Worm (Caenorhabditis elegans) whole organism, L2 larva: ENCODE data around the gene B0496.1.

Experiments
- ceh-16 ChIP-seq: fragments of 150-350 bp; optimal IDR thresholded peaks from 2 replicates; lab custom pipeline; 2014; ENCODE audit warnings: missing biosample characterization, missing genetic modification characterization
- snpc-4 ChIP-seq: fragments of 150-350 bp; optimal IDR thresholded peaks from 2 replicates; lab custom pipeline; 2014; ENCODE audit warnings: missing biosample characterization, missing genetic modification characterization
- unc-55 ChIP-seq: fragments of 150-350 bp; sonication (generic microtip); optimal IDR thresholded peaks from 3 replicates; lab custom pipeline; 2014; ENCODE audit warnings: missing biosample characterization, missing genetic modification reagents, missing genetic modification characterization
- unc-62 ChIP-seq: fragments of 150-350 bp; optimal IDR thresholded peaks from 2 replicates; lab custom pipeline; 2014; ENCODE audit warnings: missing biosample characterization, missing genetic modification reagents, missing genetic modification characterization

DNA sequence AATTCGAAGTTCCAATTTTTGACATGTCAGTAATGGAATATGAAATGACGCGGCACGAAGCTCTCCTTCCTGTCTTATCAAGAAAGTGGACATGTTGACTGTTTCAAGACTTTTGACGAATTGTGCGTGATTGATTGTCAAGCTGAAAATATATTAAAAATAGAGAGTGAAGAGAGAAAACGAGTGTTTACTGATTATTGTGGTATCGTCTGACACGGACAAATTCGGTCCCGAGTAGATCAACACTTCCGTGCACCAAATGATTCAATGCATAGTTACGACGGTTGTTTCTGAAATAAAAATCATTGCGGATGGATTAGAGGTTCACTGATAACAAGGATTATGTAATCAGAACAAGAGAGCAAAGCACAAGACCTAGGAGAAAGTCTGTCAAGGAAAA, 21.1 kb downstream of the B0496.1 start:
- TF ChIP-seq unc-62 (GFP tag; lab: Kevin White, UChicago): no peak
- no peak for TF ChIP-seq snpc-4
- TF ChIP-seq ceh-16: no peak
- TF ChIP-seq unc-55 (GFP tag; lab: Kevin White, UChicago): no peak
